Worm (Caenorhabditis elegans) whole organism, L4 larva: Measurements from ENCODE around the gene hpo-6.
A peak's percentile ranks its signal among the peaks of the same experiment; 100 is the strongest.

Experiments
- F26F4.8 ChIP-seq: fragments of 200-800 bp; sonication (Bioruptor generic); conservative IDR thresholded peaks from 2 replicates; pipeline ENCODE4 v1.3.6; 2022; ENCODE audit warnings: missing genetic modification characterization, missing compliant biosample characterization
- F37D6.2 ChIP-seq: sonication (generic microtip); optimal IDR thresholded peaks from 2 replicates; lab custom pipeline; 2016; ENCODE audit warnings: mild to moderate bottlenecking, missing genetic modification characterization, missing compliant biosample characterization
- F49E8.2 ChIP-seq: sonication (generic microtip); optimal IDR thresholded peaks from 2 replicates; lab custom pipeline; 2016; ENCODE audit warnings: missing compliant biosample characterization, mild to moderate bottlenecking, missing genetic modification characterization, borderline replicate concordance
- ZK337.2 ChIP-seq: fragments of 200-800 bp; sonication (Bioruptor generic); IDR thresholded peaks from 2 replicates; pipeline ENCODE4 v1.3.6; 2022; ENCODE audit warnings: missing genetic modification reagents, missing genetic modification characterization, missing compliant biosample characterization
- aha-1 ChIP-seq: fragments of 150-350 bp; peaks from one replicate; lab custom pipeline; 2014; ENCODE audit warnings: missing biosample characterization, missing genetic modification characterization
- aly-2 ChIP-seq: sonication (generic microtip); optimal IDR thresholded peaks from 2 replicates; lab custom pipeline; 2018; ENCODE audit warnings: missing biosample characterization, missing genetic modification characterization
- attf-4 ChIP-seq: sonication (generic microtip); optimal IDR thresholded peaks from 3 replicates; lab custom pipeline; 2017; ENCODE audit warnings: missing biosample characterization, missing genetic modification characterization
- ceh-28 ChIP-seq: fragments of 150-350 bp; optimal IDR thresholded peaks from 2 replicates; lab custom pipeline; 2014; ENCODE audit warnings: missing biosample characterization, missing genetic modification reagents, missing genetic modification characterization
- ceh-32 ChIP-seq: sonication (generic microtip); optimal IDR thresholded peaks from 2 replicates; lab custom pipeline; 2016; ENCODE audit warnings: mild to moderate bottlenecking, missing genetic modification characterization, missing compliant biosample characterization; ENCODE audit not compliant: poor library complexity
- ceh-62 ChIP-seq: sonication (generic microtip); optimal IDR thresholded peaks from 2 replicates; lab custom pipeline; 2017; ENCODE audit warnings: missing biosample characterization, missing genetic modification characterization
- ctbp-1 ChIP-seq: fragments of 200-800 bp; sonication (Bioruptor generic); IDR thresholded peaks from 2 replicates; pipeline ENCODE4 v1.3.6; 2022; ENCODE audit warnings: missing genetic modification reagents, missing genetic modification characterization, missing compliant biosample characterization
- daf-16 ChIP-seq, 3 experiments: sonication (generic microtip); optimal IDR thresholded peaks; 2 replicates each; lab custom pipeline; 2016 to 2017; ENCODE audit warnings: missing genetic modification characterization in 3 of 3, missing genetic modification reagents in 3 of 3, mild to moderate bottlenecking in 2 of 3, missing compliant biosample characterization in 2 of 3, missing biosample characterization in 1 of 3, moderate library complexity in 1 of 3
- dmd-8 ChIP-seq: fragments of 200-800 bp; sonication (Bioruptor generic); IDR thresholded peaks from 2 replicates; pipeline ENCODE4 v1.3.6; 2022; ENCODE audit warnings: missing genetic modification characterization, missing compliant biosample characterization
- dpl-1 ChIP-seq: fragments of 150-350 bp; optimal IDR thresholded peaks from 2 replicates; lab custom pipeline; 2014; ENCODE audit warnings: missing biosample characterization, missing genetic modification reagents, missing genetic modification characterization
- duxl-1 ChIP-seq: sonication (generic microtip); optimal IDR thresholded peaks from 2 replicates; lab custom pipeline; 2016; ENCODE audit warnings: mild to moderate bottlenecking, missing genetic modification characterization, moderate library complexity, missing compliant biosample characterization; ENCODE audit not compliant: poor library complexity
- egl-43 ChIP-seq: fragments of 200-800 bp; sonication (Bioruptor generic); IDR thresholded peaks from 2 replicates; pipeline ENCODE4 v1.3.6; 2022; ENCODE audit warnings: missing genetic modification reagents, missing genetic modification characterization, missing compliant biosample characterization
- fkh-10 ChIP-seq: fragments of 150-350 bp; optimal IDR thresholded peaks from 2 replicates; lab custom pipeline; 2014; ENCODE audit warnings: missing biosample characterization, missing genetic modification reagents, missing genetic modification characterization
- fos-1 ChIP-seq: fragments of 150-350 bp; optimal IDR thresholded peaks from 2 replicates; lab custom pipeline; 2014; ENCODE audit warnings: missing biosample characterization, missing genetic modification characterization
- hlh-11 ChIP-seq: fragments of 200-800 bp; sonication (Bioruptor generic); optimal IDR thresholded peaks from 2 replicates; lab custom pipeline; 2018; ENCODE audit warnings: mild to moderate bottlenecking, missing genetic modification characterization, missing compliant biosample characterization
- lim-7 ChIP-seq: fragments of 200-800 bp; sonication (Bioruptor generic); IDR thresholded peaks from 2 replicates; pipeline ENCODE4 v1.3.6; 2022; ENCODE audit warnings: missing genetic modification characterization, missing compliant biosample characterization
- lin-13 ChIP-seq: fragments of 150-350 bp; optimal IDR thresholded peaks from 2 replicates; lab custom pipeline; 2014; ENCODE audit warnings: missing biosample characterization, missing genetic modification reagents, missing genetic modification characterization
- lin-38 ChIP-seq: fragments of 200-800 bp; sonication (Bioruptor generic); IDR thresholded peaks from 2 replicates; pipeline ENCODE4 v1.3.6; 2022; ENCODE audit warnings: missing genetic modification reagents, missing genetic modification characterization, missing compliant biosample characterization
- lin-39 ChIP-seq: fragments of 150-350 bp; optimal IDR thresholded peaks from 2 replicates; lab custom pipeline; 2014; ENCODE audit warnings: missing biosample characterization, missing genetic modification reagents, missing genetic modification characterization
- mdt-29 ChIP-seq: fragments of 200-800 bp; sonication (Bioruptor generic); IDR thresholded peaks from 2 replicates; pipeline ENCODE4 v1.3.6; 2022; ENCODE audit warnings: missing genetic modification reagents, missing genetic modification characterization, missing compliant biosample characterization
- mes-2 ChIP-seq: sonication (generic microtip); optimal IDR thresholded peaks from 2 replicates; lab custom pipeline; 2016; ENCODE audit warnings: missing genotype, mild to moderate bottlenecking, missing genetic modification characterization, missing compliant biosample characterization; ENCODE audit not compliant: poor library complexity, severe bottlenecking
- nhr-102 ChIP-seq: sonication (generic microtip); optimal IDR thresholded peaks from 2 replicates; lab custom pipeline; 2016; ENCODE audit warnings: mild to moderate bottlenecking, missing genetic modification characterization, moderate library complexity, missing compliant biosample characterization
- nhr-11 ChIP-seq: fragments of 150-350 bp; optimal IDR thresholded peaks from 2 replicates; lab custom pipeline; 2014; ENCODE audit warnings: missing biosample characterization, missing genetic modification characterization
- nhr-237 ChIP-seq: sonication (generic microtip); optimal IDR thresholded peaks from 2 replicates; lab custom pipeline; 2017; ENCODE audit warnings: missing biosample characterization, missing genetic modification characterization
- nhr-25 ChIP-seq: sonication (generic microtip); optimal IDR thresholded peaks from 2 replicates; lab custom pipeline; 2017; ENCODE audit warnings: missing genetic modification characterization, mild to moderate bottlenecking, missing compliant biosample characterization, antibody characterized with exemption, moderate library complexity, borderline replicate concordance; ENCODE audit not compliant: insufficient read depth
- nhr-48 ChIP-seq: sonication (generic microtip); optimal IDR thresholded peaks from 2 replicates; lab custom pipeline; 2016; ENCODE audit warnings: mild to moderate bottlenecking, missing genetic modification characterization, missing compliant biosample characterization
- nhr-6 ChIP-seq: fragments of 150-350 bp; optimal IDR thresholded peaks from 2 replicates; lab custom pipeline; 2014; ENCODE audit warnings: missing biosample characterization, missing genetic modification characterization
- nhr-76 ChIP-seq: fragments of 150-350 bp; optimal IDR thresholded peaks from 2 replicates; lab custom pipeline; 2014; ENCODE audit warnings: missing biosample characterization, missing genetic modification characterization
- pha-4 ChIP-seq, 2 experiments: fragments of 150-350 bp in 1 of 2; fragments of 200-800 bp in 1 of 2; sonication (Bioruptor generic) in 1 of 2; IDR thresholded peaks in 1 of 2; optimal IDR thresholded peaks in 1 of 2; 2 replicates each; pipeline versions ENCODE4 v1.3.6 to Lab custom; 2014 to 2022; ENCODE audit warnings: missing genetic modification characterization in 2 of 2, missing genetic modification reagents in 2 of 2, missing biosample characterization in 1 of 2, missing compliant biosample characterization in 1 of 2
- pqm-1 ChIP-seq: sonication (generic microtip); optimal IDR thresholded peaks from 2 replicates; lab custom pipeline; 2017; ENCODE audit warnings: missing biosample characterization, missing genetic modification characterization
- sdz-12 ChIP-seq: fragments of 200-800 bp; sonication (Bioruptor generic); optimal IDR thresholded peaks from 2 replicates; lab custom pipeline; 2018; ENCODE audit warnings: mild to moderate bottlenecking, missing genetic modification characterization, missing compliant biosample characterization
- snpc-1.2 ChIP-seq: fragments of 200-800 bp; sonication (Bioruptor generic); IDR thresholded peaks from 2 replicates; pipeline ENCODE4 v1.3.6; 2022; ENCODE audit warnings: missing genetic modification reagents, missing genetic modification characterization, missing compliant biosample characterization
- spr-1 ChIP-seq: sonication (generic microtip); optimal IDR thresholded peaks from 2 replicates; lab custom pipeline; 2016; ENCODE audit warnings: mild to moderate bottlenecking, missing genetic modification characterization, missing compliant biosample characterization
- spr-3 ChIP-seq: fragments of 200-800 bp; sonication (Bioruptor generic); optimal IDR thresholded peaks from 2 replicates; lab custom pipeline; 2018; ENCODE audit warnings: mild to moderate bottlenecking, missing genetic modification characterization, missing compliant biosample characterization
- tag-97 ChIP-seq: fragments of 200-800 bp; sonication (Bioruptor generic); IDR thresholded peaks from 2 replicates; pipeline ENCODE4 v1.3.6; 2022; ENCODE audit warnings: missing genetic modification characterization, missing compliant biosample characterization
- tra-1 ChIP-seq: fragments of 200-800 bp; sonication (Bioruptor generic); IDR thresholded peaks from 2 replicates; pipeline ENCODE4 v1.3.6; 2022; ENCODE audit warnings: missing genetic modification reagents, missing genetic modification characterization, missing compliant biosample characterization
- unc-130 ChIP-seq: sonication (generic microtip); optimal IDR thresholded peaks from 2 replicates; lab custom pipeline; 2016; ENCODE audit warnings: missing genetic modification reagents, missing genetic modification characterization, missing compliant biosample characterization
- unc-39 ChIP-seq: sonication (generic microtip); optimal IDR thresholded peaks from 2 replicates; lab custom pipeline; 2017; ENCODE audit warnings: missing biosample characterization, missing genetic modification characterization
- unc-62 ChIP-seq, 3 experiments: fragments of 150-350 bp in 1 of 3; sonication (generic microtip); optimal IDR thresholded peaks in 2 of 3; peaks in 1 of 3; 1 replicate in 1 of 3; 2 replicates in 2 of 3; lab custom pipeline; 2014 to 2017; ENCODE audit warnings: missing biosample characterization in 3 of 3, missing genetic modification characterization in 3 of 3, missing genetic modification reagents in 3 of 3, missing genotype in 1 of 3
- vab-7 ChIP-seq: fragments of 200-800 bp; sonication (Bioruptor generic); IDR thresholded peaks from 2 replicates; pipeline ENCODE4 v1.3.6; 2022; ENCODE audit warnings: missing genetic modification reagents, missing genetic modification characterization, missing compliant biosample characterization
- zip-2 ChIP-seq: fragments of 150-350 bp; optimal IDR thresholded peaks from 2 replicates; lab custom pipeline; 2014; ENCODE audit warnings: missing biosample characterization, missing genetic modification characterization
- ztf-7 ChIP-seq: fragments of 150-350 bp; optimal IDR thresholded peaks from 2 replicates; lab custom pipeline; 2014; ENCODE audit warnings: missing biosample characterization, missing genetic modification characterization

Gene hpo-6

ce11 chrIV:1561884-1562283 lies at the start of gene hpo-6:
Gene hpo-6, plus strand, starts transcription at chrIV:1562184.
- TF ChIP-seq tra-1 (GFP tag; lab: Robert Waterston, UW) (no peak), dpl-1 (GFP tag; lab: Kevin White, UChicago) (no peak), ZK337.2 (GFP tag; lab: Robert Waterston, UW) (no peak), aly-2 (tag; lab: Kevin White, UChicago) (no peak), dmd-8 (GFP tag; lab: Robert Waterston, UW) (no peak), daf-16 (GFP tag; optimal IDR thresholded peaks at IDR 0.05; lab: Kevin White, UChicago) (no peak), daf-16 (tag; optimal IDR thresholded peaks at IDR 0.05; lab: Kevin White, UChicago) (peak; percentile 58), mes-2 (tag; lab: Kevin White, UChicago) (no peak), pqm-1 (tag; lab: Kevin White, UChicago) (peak; percentile 45), spr-1 (tag; lab: Kevin White, UChicago) (no peak), spr-3 (GFP tag; lab: Kevin White, UChicago) (no peak), nhr-48 (tag; lab: Kevin White, UChicago) (no peak)

- peak; percentile 54 for TF ChIP-seq aha-1 (tag; lab: Kevin White, UChicago)
- TF ChIP-seq nhr-6 (tag; lab: Kevin White, UChicago) = no peak
- no peak for TF ChIP-seq nhr-11 (tag; lab: Kevin White, UChicago)
These were observed 49.0 kb upstream of the hpo-6 start for ce11 chrIV:1512944-1513343.

ce11 chrIV:1514415-1514814 lies 47.6 kb upstream of the hpo-6 start:
- TF ChIP-seq nhr-76 (no peak), unc-62 (GFP tag; optimal IDR thresholded peaks at IDR 0.05 in 1 of 2; lab: Kevin White, UChicago) (peak in 1 of 2 experiments; percentile 12), unc-62 (tag; optimal IDR thresholded peaks at IDR 0.05; lab: Kevin White, UChicago) (no peak), pha-4 (GFP tag; IDR thresholded peaks at IDR 0.05; lab: Robert Waterston, UW) (peak; percentile 50), pha-4 (tag; optimal IDR thresholded peaks at IDR 0.05; lab: Kevin White, UChicago) (no peak), fos-1 (no peak), mdt-29 (GFP tag; lab: Robert Waterston, UW) (no peak), lin-13 (GFP tag; lab: Kevin White, UChicago) (no peak), fkh-10 (GFP tag; lab: Kevin White, UChicago) (no peak), attf-4 (tag; lab: Kevin White, UChicago) (no peak), nhr-237 (tag; lab: Kevin White, UChicago) (no peak), egl-43 (GFP tag; lab: Robert Waterston, UW) (peak; percentile 72; the same call in 1 of the 2 replicates), lim-7 (GFP tag; lab: Robert Waterston, UW) (peak; percentile 55; the same call in 1 of the 2 replicates), ztf-7 (tag; lab: Kevin White, UChicago) (no peak), nhr-102 (tag; lab: Kevin White, UChicago) (no peak), ceh-32 (no peak), ctbp-1 (GFP tag; lab: Robert Waterston, UW) (0 out of 2 replicates have a peak, but pooled peaks have one; percentile 9), zip-2 (tag; lab: Kevin White, UChicago) (no peak), F37D6.2 (tag; lab: Kevin White, UChicago) (no peak), sdz-12 (GFP tag; lab: Kevin White, UChicago) (no peak), vab-7 (GFP tag; lab: Robert Waterston, UW) (peak; percentile 73), dpl-1 (GFP tag; lab: Kevin White, UChicago) (no peak), duxl-1 (no peak), hlh-11 (tag; lab: Kevin White, UChicago) (no peak), ceh-62 (tag; lab: Kevin White, UChicago) (no peak), lin-39 (tag; lab: Kevin White, UChicago) (no peak), F26F4.8 (GFP tag; lab: Robert Waterston, UW) (0 out of 2 replicates have a peak, but pooled peaks have one; percentile 47), nhr-25 (tag; lab: Kevin White, UChicago) (no peak), unc-39 (no peak), F49E8.2 (tag; lab: Kevin White, UChicago) (peak; percentile 23), tag-97 (GFP tag; lab: Robert Waterston, UW) (no peak), unc-130 (GFP tag; lab: Kevin White, UChicago) (no peak), snpc-1.2 (no peak), lin-38 (no peak; the same call in 1 of the 2 replicates), nhr-6 (tag; lab: Kevin White, UChicago) (no peak), ceh-28 (no peak), aha-1 (tag; lab: Kevin White, UChicago) (no peak)
